Worm (Caenorhabditis elegans): ENCODE results near the gene K03D3.5.

DNA sequence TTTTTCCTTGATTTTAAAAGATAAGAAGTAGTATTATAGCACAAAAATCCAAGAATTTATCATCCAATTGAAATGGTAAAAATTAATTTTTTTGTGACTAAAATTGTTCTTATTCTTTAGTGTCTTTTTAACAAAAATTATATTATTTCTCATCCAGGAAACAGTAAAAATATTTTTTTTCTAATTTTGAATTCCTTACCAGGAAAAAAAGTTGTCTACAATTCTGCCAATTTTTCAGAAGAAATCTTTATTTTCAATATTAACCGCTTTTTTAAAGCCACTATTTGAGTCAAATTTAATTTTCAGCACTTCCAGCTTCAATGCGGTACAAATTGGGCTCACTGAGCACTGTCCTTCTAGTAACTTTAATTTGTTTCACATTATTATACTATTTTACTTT, 49.4 kb downstream of the K03D3.5 start, which contains the start of gene F38C2.4:
- TF ChIP-seq unc-130 (tag; optimal IDR thresholded peaks at IDR 0.05) (no peak), aly-2 (tag; optimal IDR thresholded peaks at IDR 0.05) (no peak), ces-1 (GFP tag; optimal IDR thresholded peaks at IDR 0.05) (no peak), rnt-1 (tag; optimal IDR thresholded peaks at IDR 0.05) (no peak), elt-3 (tag; optimal IDR thresholded peaks at IDR 0.05) (no peak), nhr-20 (tag; optimal IDR thresholded peaks at IDR 0.05) (no peak), tbx-2 (tag; optimal IDR thresholded peaks at IDR 0.05) (no peak), mep-1 (tag; optimal IDR thresholded peaks at IDR 0.05) (no peak), lin-13 (GFP tag; optimal IDR thresholded peaks at IDR 0.05) (no peak), lin-14 (GFP tag; optimal IDR thresholded peaks at IDR 0.05) (no peak), lin-35 (GFP tag; optimal IDR thresholded peaks at IDR 0.05) (no peak), jun-1 (tag; optimal IDR thresholded peaks at IDR 0.05) (no peak), skn-1 (tag; optimal IDR thresholded peaks at IDR 0.05) (no peak), ama-1 (optimal IDR thresholded peaks at IDR 0.05) (no peak)

Data from whole organism, L1 larva.